Worm (Caenorhabditis elegans): ENCODE measurements around the gene sfxn-5.

Gene sfxn-5

DNA sequence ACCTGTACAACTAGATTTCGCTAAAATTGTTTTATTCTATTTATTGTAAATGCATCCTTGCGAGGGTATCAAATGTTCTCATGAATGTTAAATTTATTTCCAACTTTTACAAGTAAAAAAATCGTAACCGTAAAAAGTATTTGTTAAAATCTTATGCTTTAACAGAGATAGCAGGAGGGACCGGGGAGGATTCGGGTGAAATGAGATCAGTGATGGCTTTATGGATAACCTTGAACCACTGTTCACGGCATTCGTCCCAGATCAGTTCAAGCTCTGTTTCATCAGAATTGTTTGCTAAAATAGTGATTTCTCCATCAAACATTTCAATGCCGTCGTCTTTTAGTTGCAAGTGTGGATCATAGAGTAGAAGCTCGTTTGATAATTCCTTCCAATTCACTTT is 36.3 kb upstream of the sfxn-5 start:
- no peak for TF ChIP-seq sma-3 (GFP tag; optimal IDR thresholded peaks at IDR 0.05)
- TF ChIP-seq gmeb-1 (tag; optimal IDR thresholded peaks at IDR 0.05), result no peak
- TF ChIP-seq F13H6.1 (tag; optimal IDR thresholded peaks at IDR 0.05), result no peak
- no peak for TF ChIP-seq mab-5 (tag; optimal IDR thresholded peaks at IDR 0.05)

DNA sequence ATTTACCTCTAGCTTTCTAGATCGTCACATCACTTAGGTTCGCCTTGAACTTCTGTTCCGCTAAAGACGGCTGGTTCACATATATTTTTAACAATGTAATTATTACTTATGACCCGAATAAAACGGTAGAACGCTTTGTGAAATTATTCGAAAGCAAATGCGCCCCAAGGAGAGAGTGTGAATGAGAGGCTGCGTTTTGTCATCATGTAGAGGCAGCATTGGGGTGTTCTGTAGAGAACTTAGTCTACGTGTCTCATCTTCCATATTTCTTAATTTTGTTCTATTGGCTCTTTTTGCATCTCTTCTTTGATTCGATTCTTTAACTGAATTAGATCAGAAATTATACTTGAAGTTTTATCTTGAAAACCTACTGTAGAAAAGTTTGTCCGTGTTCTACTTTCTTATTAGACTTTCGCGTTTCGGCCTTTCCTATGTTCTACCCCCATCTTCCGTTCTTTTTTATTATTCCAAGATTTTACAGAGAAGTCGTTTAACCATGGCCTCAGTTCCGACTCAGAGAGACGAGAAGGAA is 33.2 kb upstream of the sfxn-5 start, which contains the start of gene cdc-48.2:
TSS of gene cdc-48.2 (plus strand) at position 482 of the 532 bp plus-strand sequence.
- TF ChIP-seq lsy-2 (tag; optimal IDR thresholded peaks at IDR 0.05) (peak in 1 of 2 experiments; percentile 27), fos-1 (tag; optimal IDR thresholded peaks at IDR 0.05) (peak; percentile 0), unc-55 (GFP tag; optimal IDR thresholded peaks at IDR 0.05) (peak; percentile 2), nhr-25 (tag; optimal IDR thresholded peaks at IDR 0.05) (no peak), C34F6.9 (tag; optimal IDR thresholded peaks at IDR 0.05) (peak; percentile 36), ama-1 (optimal IDR thresholded peaks at IDR 0.05) (no peak), skn-1 (tag; optimal IDR thresholded peaks at IDR 0.05) (peak; percentile 86), ztf-4 (tag; optimal IDR thresholded peaks at IDR 0.05) (no peak), nhr-77 (tag; optimal IDR thresholded peaks at IDR 0.05) (no peak), Y55F3AM.14 (GFP tag; optimal IDR thresholded peaks at IDR 0.05) (no peak)

DNA sequence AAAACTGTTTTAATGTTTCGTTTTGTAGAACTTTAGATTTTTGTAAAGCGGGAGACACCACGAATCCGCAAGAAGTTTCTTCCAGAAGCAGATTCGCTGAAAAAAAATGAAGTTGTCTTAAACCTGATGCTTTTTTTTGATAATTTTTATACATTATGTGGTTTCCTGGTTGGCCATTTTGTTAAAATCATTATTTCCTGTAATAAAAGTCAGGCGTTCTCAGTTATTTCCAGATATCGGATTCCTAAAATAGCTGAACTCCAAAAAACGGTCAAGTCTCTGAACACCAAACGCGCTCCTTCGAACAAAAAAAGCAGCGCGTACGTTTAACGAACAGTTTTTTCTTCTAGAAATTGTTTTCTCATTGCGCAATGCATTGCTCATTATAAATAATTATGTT is 32.5 kb upstream of the sfxn-5 start:
- no peak for TF ChIP-seq nhr-237 (tag; optimal IDR thresholded peaks at IDR 0.05)
- TF ChIP-seq nhr-129 (tag; optimal IDR thresholded peaks at IDR 0.05), result peak; percentile 49
- peak; percentile 29 for TF ChIP-seq unc-55 (GFP tag; optimal IDR thresholded peaks at IDR 0.05)
- TF ChIP-seq sma-3 (GFP tag; optimal IDR thresholded peaks at IDR 0.05), result peak; percentile 1
- TF ChIP-seq aly-2 (tag; optimal IDR thresholded peaks at IDR 0.05), result no peak
- no peak for TF ChIP-seq nhr-11 (tag; optimal IDR thresholded peaks at IDR 0.05)
- no peak for TF ChIP-seq mdl-1 (tag; optimal IDR thresholded peaks at IDR 0.05)
- peak; percentile 8 for TF ChIP-seq nhr-25 (tag; optimal IDR thresholded peaks at IDR 0.05)
- TF ChIP-seq ztf-11 (tag; optimal IDR thresholded peaks at IDR 0.05), result no peak
- TF ChIP-seq sem-4 (tag; optimal IDR thresholded peaks at IDR 0.05), result no peak
- peak; percentile 21 for TF ChIP-seq gmeb-1 (tag; optimal IDR thresholded peaks at IDR 0.05)
- TF ChIP-seq mab-5 (tag; optimal IDR thresholded peaks at IDR 0.05), result no peak
- no peak for TF ChIP-seq unc-62 (GFP tag; optimal IDR thresholded peaks at IDR 0.05)
- peak; percentile 37 for TF ChIP-seq C34F6.9 (tag; optimal IDR thresholded peaks at IDR 0.05)
- TF ChIP-seq skn-1 (tag; optimal IDR thresholded peaks at IDR 0.05), result peak; percentile 16
- no peak for TF ChIP-seq ceh-82 (tag; optimal IDR thresholded peaks at IDR 0.05)
- no peak for TF ChIP-seq F13H6.1 (tag; optimal IDR thresholded peaks at IDR 0.05)
- TF ChIP-seq lsy-2 (tag; optimal IDR thresholded peaks at IDR 0.05), result peak in 1 of 2 experiments; percentile 67
- no peak for TF ChIP-seq fos-1 (tag; optimal IDR thresholded peaks at IDR 0.05)

DNA sequence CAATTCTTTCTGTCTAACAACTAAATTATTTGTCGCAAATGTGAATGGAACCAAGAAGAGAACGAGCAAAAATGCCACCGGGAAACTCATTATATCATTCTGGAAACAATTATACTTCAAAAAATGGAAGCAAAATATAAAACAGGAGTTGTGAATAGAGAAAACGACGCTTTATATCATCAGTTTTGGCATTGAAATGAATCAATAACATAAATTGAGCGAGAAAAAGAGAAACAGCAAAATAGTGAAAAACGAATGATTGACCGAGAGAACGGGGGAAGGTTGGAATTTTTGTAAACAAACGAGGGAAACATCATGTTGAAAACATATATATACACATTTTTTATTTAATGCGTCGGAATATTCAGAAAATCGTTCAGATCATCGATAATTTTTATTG is 32.0 kb upstream of the sfxn-5 start, which contains the start of gene ctns-1:
TSS of gene ctns-1 (minus strand) at position 101 of the 400 bp plus-strand sequence.
- no peak for TF ChIP-seq mdl-1 (tag; optimal IDR thresholded peaks at IDR 0.05)
- no peak for TF ChIP-seq Y55F3AM.14 (GFP tag; optimal IDR thresholded peaks at IDR 0.05)
- no peak for TF ChIP-seq mbf-1 (tag; optimal IDR thresholded peaks at IDR 0.05)
- no peak for TF ChIP-seq lin-13 (GFP tag; optimal IDR thresholded peaks at IDR 0.05)
- TF ChIP-seq nhr-21 (tag; optimal IDR thresholded peaks at IDR 0.05), result no peak
- TF ChIP-seq nhr-237 (tag; optimal IDR thresholded peaks at IDR 0.05), result no peak
- TF ChIP-seq sma-3 (GFP tag; optimal IDR thresholded peaks at IDR 0.05), result no peak
- no peak for TF ChIP-seq ztf-1 (GFP tag; conservative IDR thresholded peaks at IDR 0.05)
- no peak for TF ChIP-seq R02D3.7 (tag; optimal IDR thresholded peaks at IDR 0.05)
- no peak for TF ChIP-seq unc-55 (GFP tag; optimal IDR thresholded peaks at IDR 0.05)
- no peak for TF ChIP-seq F13H6.1 (tag; optimal IDR thresholded peaks at IDR 0.05)
- TF ChIP-seq elt-1 (tag; optimal IDR thresholded peaks at IDR 0.05), result no peak
- no peak for TF ChIP-seq C34F6.9 (tag; optimal IDR thresholded peaks at IDR 0.05)
- no peak for TF ChIP-seq nhr-12 (tag; optimal IDR thresholded peaks at IDR 0.05)

DNA sequence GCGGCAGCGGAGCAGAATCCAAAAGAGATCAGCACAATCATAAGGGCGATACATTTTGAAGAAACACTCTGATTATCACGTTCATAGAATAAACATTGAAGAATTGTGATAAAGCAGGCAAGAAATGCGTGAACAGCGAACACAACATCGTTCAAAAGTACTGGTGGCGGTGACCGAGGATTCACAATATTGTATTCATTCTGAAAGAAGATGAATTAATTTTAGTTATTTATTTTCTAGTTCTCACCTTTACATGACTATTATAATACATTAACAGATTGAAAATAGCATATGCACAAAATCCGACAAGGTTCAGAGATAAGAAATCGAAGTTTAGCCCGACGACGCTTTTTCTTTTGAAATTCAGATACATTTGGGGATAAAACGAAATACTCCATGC is 31.1 kb upstream of the sfxn-5 start:
- TF ChIP-seq ztf-11 (tag; optimal IDR thresholded peaks at IDR 0.05), result no peak
- TF ChIP-seq sem-4 (tag; optimal IDR thresholded peaks at IDR 0.05), result no peak
- no peak for TF ChIP-seq aly-2 (tag; optimal IDR thresholded peaks at IDR 0.05)
- no peak for TF ChIP-seq egl-27 (tag; optimal IDR thresholded peaks at IDR 0.05)
- no peak for TF ChIP-seq snpc-4 (tag; optimal IDR thresholded peaks at IDR 0.05)
